Worm (Caenorhabditis elegans): ENCODE data around the gene lmd-4.
"Not testable (repeated sequence)": the region's sequence is repeated elsewhere in the genome, so short reads cannot be mapped to it uniquely, and the experiment has no call there.

The lmd-4 gene

DNA sequence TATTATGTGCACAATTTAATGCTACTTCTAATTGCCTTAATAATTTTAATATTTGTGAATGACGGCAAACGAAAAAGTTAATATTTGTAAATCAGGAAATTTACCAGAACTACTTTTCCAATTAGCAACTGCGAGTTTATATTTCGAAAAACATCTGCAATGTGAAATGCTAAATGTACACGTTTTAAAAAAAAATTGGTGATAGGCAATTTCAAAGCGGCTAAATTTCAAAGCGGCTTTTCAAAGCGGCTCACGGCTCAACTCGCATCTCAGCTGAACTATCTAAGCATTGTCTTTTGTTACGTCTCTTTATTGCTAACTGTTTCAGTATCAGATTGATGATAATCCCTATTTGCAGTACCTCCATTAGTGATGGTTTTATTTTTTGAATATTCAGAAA, 19.0 kb upstream of the lmd-4 start, which contains the start of gene srh-187:
TSS of gene srh-187 (minus strand) at position 101 of the 400 bp plus-strand sequence.
- TF ChIP-seq tra-4 (tag; optimal IDR thresholded peaks at IDR 0.05) (no peak), scrt-1 (GFP tag; IDR thresholded peaks at IDR 0.05) (no peak), ceh-13 (GFP tag; optimal IDR thresholded peaks at IDR 0.05) (no peak), aly-1 (tag; optimal IDR thresholded peaks at IDR 0.05) (no peak), ets-7 (tag; optimal IDR thresholded peaks at IDR 0.05) (no peak), pes-1 (GFP tag; IDR thresholded peaks at IDR 0.05) (no peak), B0310.2 (tag; optimal IDR thresholded peaks at IDR 0.05) (no peak), hnd-1 (tag; optimal IDR thresholded peaks at IDR 0.05) (no peak)

DNA sequence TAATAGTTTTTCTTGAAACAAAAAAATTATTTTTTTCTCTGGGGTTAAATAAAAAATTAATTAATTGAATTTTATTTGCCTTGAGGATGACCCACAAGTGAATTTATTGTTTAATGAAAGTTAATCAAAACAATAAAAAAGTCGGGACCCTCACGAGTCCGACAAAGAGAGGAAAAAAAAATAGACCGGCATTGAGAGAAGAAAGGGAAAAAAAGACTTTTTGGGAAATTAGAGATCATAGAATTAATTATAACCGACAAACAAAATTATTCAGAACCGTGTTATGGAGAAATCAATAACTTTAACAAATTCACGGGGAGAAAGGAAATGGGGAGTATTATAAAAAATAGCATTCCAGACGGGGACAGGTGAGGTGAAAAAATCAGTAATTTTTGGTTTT, 16.4 kb upstream of the lmd-4 start, which contains the start of gene F10G2.7:
TSS of gene F10G2.7 (minus strand) at position 101 of the 400 bp plus-strand sequence.
- TF ChIP-seq tbx-37 (GFP tag; conservative IDR thresholded peaks at IDR 0.05); tbx-11 (GFP tag; IDR thresholded peaks at IDR 0.05); ama-1 (optimal IDR thresholded peaks at IDR 0.05): not testable (repeated sequence)

DNA sequence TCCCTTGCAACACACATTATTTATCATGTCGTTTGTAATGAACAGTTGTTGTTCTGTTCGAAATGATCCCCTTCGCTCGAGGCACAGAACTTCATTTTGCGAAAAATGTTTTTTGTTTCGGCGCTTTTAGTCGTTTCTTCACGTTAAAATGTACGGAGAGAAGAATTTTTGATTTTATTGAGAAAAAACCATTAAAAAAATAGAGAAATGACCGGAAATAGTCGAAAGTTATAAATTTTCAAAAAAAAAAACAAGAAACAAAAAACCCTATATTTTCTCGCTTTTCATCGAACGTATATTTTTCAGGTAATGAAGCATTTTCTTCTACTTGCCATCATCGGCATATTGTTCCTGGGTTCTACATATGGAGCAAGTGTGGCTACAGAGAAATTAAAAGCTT, 11.4 kb upstream of the lmd-4 start, which contains the start of gene F10G2.1:
TSS of gene F10G2.1 (plus strand) at position 301 of the 400 bp plus-strand sequence.
- no peak for TF ChIP-seq F13C5.2 (tag; optimal IDR thresholded peaks at IDR 0.05)
- no peak for TF ChIP-seq tbx-37 (GFP tag; conservative IDR thresholded peaks at IDR 0.05)
- no peak for TF ChIP-seq hmg-4 (GFP tag; optimal IDR thresholded peaks at IDR 0.05)
- TF ChIP-seq B0310.2 (tag; optimal IDR thresholded peaks at IDR 0.05), result no peak
- no peak for TF ChIP-seq hnd-1 (tag; optimal IDR thresholded peaks at IDR 0.05)
- no peak for TF ChIP-seq pes-1 (GFP tag; IDR thresholded peaks at IDR 0.05)
- TF ChIP-seq scrt-1 (GFP tag; IDR thresholded peaks at IDR 0.05), result no peak
- no peak for TF ChIP-seq ceh-36 (tag; optimal IDR thresholded peaks at IDR 0.05)
- no peak for TF ChIP-seq ama-1 (optimal IDR thresholded peaks at IDR 0.05)
- TF ChIP-seq tra-4 (tag; optimal IDR thresholded peaks at IDR 0.05), result no peak

DNA sequence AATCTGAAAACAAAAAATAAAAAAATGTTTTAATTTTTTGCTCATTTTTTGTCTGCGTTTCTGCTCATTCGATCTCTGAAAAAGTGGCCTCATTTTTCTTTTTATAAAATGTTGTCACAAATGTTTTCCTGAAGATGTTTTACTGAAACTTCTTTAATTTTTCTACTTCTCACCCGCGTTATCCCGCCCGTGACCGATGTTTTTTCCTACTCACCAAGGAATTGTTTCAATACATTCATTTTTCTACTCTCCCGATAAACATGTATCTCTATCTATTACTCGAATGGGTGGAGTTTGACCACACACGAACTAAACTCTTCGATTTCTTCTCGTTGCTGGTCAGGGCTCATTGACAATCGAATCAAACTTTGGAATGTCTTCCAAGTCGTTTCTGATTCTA, 10.1 kb upstream of the lmd-4 start, which contains the start of gene F10G2.2:
TSS of gene F10G2.2 (plus strand) at position 301 of the 400 bp plus-strand sequence.
- TF ChIP-seq ets-7 (tag; optimal IDR thresholded peaks at IDR 0.05), result no peak
- no peak for TF ChIP-seq ceh-13 (GFP tag; optimal IDR thresholded peaks at IDR 0.05)
- TF ChIP-seq tra-4 (tag; optimal IDR thresholded peaks at IDR 0.05), result no peak
- no peak for TF ChIP-seq aly-1 (tag; optimal IDR thresholded peaks at IDR 0.05)
- no peak for TF ChIP-seq pes-1 (GFP tag; IDR thresholded peaks at IDR 0.05)
- no peak for TF ChIP-seq B0310.2 (tag; optimal IDR thresholded peaks at IDR 0.05)
- no peak for TF ChIP-seq sea-1 (GFP tag; conservative IDR thresholded peaks at IDR 0.05)
- no peak for TF ChIP-seq scrt-1 (GFP tag; IDR thresholded peaks at IDR 0.05)
- TF ChIP-seq flt-1 (GFP tag; IDR thresholded peaks at IDR 0.05), result no peak

DNA sequence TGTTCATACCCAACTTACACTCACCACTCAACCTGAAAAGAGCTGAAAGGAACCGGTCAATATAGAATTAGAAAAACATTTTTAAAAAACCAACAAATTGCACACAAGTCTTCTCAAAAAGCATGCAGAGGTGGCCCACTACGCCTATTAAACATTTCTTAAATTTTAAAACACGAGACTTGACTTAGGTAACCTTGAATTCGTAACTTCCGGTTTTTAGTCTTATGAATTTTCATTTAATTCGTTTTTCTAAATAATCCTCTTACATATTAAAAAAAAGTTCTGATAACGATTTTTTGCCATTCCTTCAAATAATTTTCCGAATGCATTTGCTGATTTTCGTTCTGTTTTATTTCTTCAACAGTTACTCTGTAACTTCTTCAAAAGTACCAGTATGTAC, 7.3 kb upstream of the lmd-4 start, which contains the start of gene clec-7:
TSS of gene clec-7 (plus strand) at position 301 of the 400 bp plus-strand sequence.
- TF ChIP-seq tbx-37 (GFP tag; conservative IDR thresholded peaks at IDR 0.05) (no peak), B0310.2 (tag; optimal IDR thresholded peaks at IDR 0.05) (no peak), ceh-13 (GFP tag; optimal IDR thresholded peaks at IDR 0.05) (no peak), F13C5.2 (tag; optimal IDR thresholded peaks at IDR 0.05) (no peak), pes-1 (GFP tag; IDR thresholded peaks at IDR 0.05) (no peak), ets-7 (tag; optimal IDR thresholded peaks at IDR 0.05) (no peak), tbx-11 (GFP tag; IDR thresholded peaks at IDR 0.05) (no peak), tra-4 (tag; optimal IDR thresholded peaks at IDR 0.05) (no peak), hnd-1 (tag; optimal IDR thresholded peaks at IDR 0.05) (no peak), ceh-36 (tag; optimal IDR thresholded peaks at IDR 0.05) (no peak), hmg-4 (GFP tag; optimal IDR thresholded peaks at IDR 0.05) (no peak), scrt-1 (GFP tag; IDR thresholded peaks at IDR 0.05) (no peak), sea-1 (GFP tag; conservative IDR thresholded peaks at IDR 0.05) (no peak), flt-1 (GFP tag; IDR thresholded peaks at IDR 0.05) (no peak), aly-1 (tag; optimal IDR thresholded peaks at IDR 0.05) (no peak), ama-1 (optimal IDR thresholded peaks at IDR 0.05) (no peak), hmbx-1 (tag; optimal IDR thresholded peaks at IDR 0.05) (no peak)

DNA sequence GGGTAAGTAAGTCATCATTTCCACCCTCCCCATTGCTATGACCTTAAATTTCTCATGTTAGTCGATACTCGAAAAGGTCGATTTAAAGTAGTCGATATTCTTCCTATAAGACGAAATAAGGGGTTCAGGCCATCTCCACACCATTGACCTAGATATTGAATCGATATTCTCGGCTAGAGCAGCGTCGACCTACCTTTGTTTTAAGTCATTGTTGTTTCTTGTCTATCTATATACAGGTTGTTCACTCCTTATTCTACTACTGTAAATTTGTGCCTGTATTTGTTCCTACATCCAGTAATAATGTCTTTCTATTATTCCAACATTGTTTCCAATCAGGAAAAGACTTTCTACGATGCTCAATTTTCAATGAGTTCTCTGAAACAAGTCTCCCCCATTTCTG, 6.1 kb upstream of the lmd-4 start, which contains the start of gene F10G2.4:
TSS of gene F10G2.4 (plus strand) at position 301 of the 400 bp plus-strand sequence.
- no peak for TF ChIP-seq aly-1 (tag; optimal IDR thresholded peaks at IDR 0.05)
- TF ChIP-seq pes-1 (GFP tag; IDR thresholded peaks at IDR 0.05), result no peak
- no peak for TF ChIP-seq ets-7 (tag; optimal IDR thresholded peaks at IDR 0.05)
- TF ChIP-seq hnd-1 (tag; optimal IDR thresholded peaks at IDR 0.05), result no peak
- TF ChIP-seq tbx-37 (GFP tag; conservative IDR thresholded peaks at IDR 0.05), result no peak
- no peak for TF ChIP-seq flt-1 (GFP tag; IDR thresholded peaks at IDR 0.05)
- no peak for TF ChIP-seq ceh-13 (GFP tag; optimal IDR thresholded peaks at IDR 0.05)
- no peak for TF ChIP-seq scrt-1 (GFP tag; IDR thresholded peaks at IDR 0.05)
- no peak for TF ChIP-seq hmbx-1 (tag; optimal IDR thresholded peaks at IDR 0.05)
- no peak for TF ChIP-seq B0310.2 (tag; optimal IDR thresholded peaks at IDR 0.05)
- TF ChIP-seq tra-4 (tag; optimal IDR thresholded peaks at IDR 0.05), result no peak
- TF ChIP-seq F13C5.2 (tag; optimal IDR thresholded peaks at IDR 0.05), result no peak
- TF ChIP-seq hmg-4 (GFP tag; optimal IDR thresholded peaks at IDR 0.05), result no peak
- TF ChIP-seq ceh-36 (tag; optimal IDR thresholded peaks at IDR 0.05), result no peak
- TF ChIP-seq sea-1 (GFP tag; conservative IDR thresholded peaks at IDR 0.05), result no peak
- no peak for TF ChIP-seq ama-1 (optimal IDR thresholded peaks at IDR 0.05)
- TF ChIP-seq tbx-11 (GFP tag; IDR thresholded peaks at IDR 0.05), result no peak

DNA sequence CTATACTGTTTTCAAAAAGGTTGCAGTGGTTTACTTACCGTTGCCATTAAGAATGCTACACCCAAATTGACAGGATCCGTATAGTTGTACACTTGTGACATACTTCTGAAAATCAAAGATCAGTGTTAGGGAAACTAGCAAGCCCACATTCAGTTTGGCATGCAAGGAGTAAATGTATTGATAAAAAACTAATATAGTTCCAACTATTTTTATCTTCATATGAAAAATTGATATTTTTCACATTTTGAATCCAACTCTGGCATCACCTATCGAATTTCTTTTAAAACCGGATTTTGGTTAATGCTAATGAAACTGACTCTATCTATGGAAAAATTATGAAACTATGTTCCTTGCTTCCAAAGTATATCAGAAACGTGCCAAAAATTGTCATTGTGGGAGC, 4.5 kb upstream of the lmd-4 start, which contains the start of gene srx-92:
TSS of gene srx-92 (minus strand) at position 101 of the 400 bp plus-strand sequence.
- no peak for TF ChIP-seq hnd-1 (tag; optimal IDR thresholded peaks at IDR 0.05)
- no peak for TF ChIP-seq pes-1 (GFP tag; IDR thresholded peaks at IDR 0.05)
- no peak for TF ChIP-seq ets-7 (tag; optimal IDR thresholded peaks at IDR 0.05)
- TF ChIP-seq flt-1 (GFP tag; IDR thresholded peaks at IDR 0.05), result no peak
- TF ChIP-seq ama-1 (optimal IDR thresholded peaks at IDR 0.05), result no peak
- no peak for TF ChIP-seq sea-1 (GFP tag; conservative IDR thresholded peaks at IDR 0.05)
- no peak for TF ChIP-seq aly-1 (tag; optimal IDR thresholded peaks at IDR 0.05)
- TF ChIP-seq ceh-36 (tag; optimal IDR thresholded peaks at IDR 0.05), result no peak
- TF ChIP-seq F13C5.2 (tag; optimal IDR thresholded peaks at IDR 0.05), result no peak
- TF ChIP-seq scrt-1 (GFP tag; IDR thresholded peaks at IDR 0.05), result no peak
- TF ChIP-seq tra-4 (tag; optimal IDR thresholded peaks at IDR 0.05), result no peak
- no peak for TF ChIP-seq tbx-11 (GFP tag; IDR thresholded peaks at IDR 0.05)
